Worm (Caenorhabditis elegans) whole organism, dauer: ENCODE measurements around the gene F36H9.5.

ENCODE experiments used
- unc-62 ChIP-seq: sonication (generic microtip); optimal IDR thresholded peaks from 2 replicates; lab custom pipeline; 2017; ENCODE audit warnings: missing biosample characterization, missing genetic modification reagents, missing genetic modification characterization

The F36H9.5 gene

DNA sequence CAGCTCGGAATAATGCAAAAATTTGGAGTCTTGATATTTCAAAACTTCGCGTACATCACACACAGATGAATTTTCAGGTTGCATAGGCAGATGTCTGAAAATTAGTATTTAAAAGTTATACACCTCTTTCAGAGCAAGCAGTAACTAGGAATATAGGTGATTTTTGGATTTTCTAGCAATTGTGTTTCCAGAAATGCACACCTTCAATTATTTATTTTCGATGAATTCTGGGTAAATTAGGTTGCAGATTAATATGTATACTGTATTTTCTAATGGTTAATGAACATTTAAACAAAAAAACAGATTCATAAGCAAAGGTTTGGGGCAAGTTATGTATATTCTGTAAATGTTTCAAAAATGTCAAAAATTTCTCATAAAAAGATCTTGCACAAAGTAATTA is 40.7 kb downstream of the F36H9.5 start, which contains the start of gene srab-25:
TSS of gene srab-25 (minus strand) at position 101 of the 400 bp plus-strand sequence.
- TF ChIP-seq unc-62, result no peak

- TF ChIP-seq unc-62, result no peak
Measured at ce11 chrV:1734569-1734968, 47.3 kb downstream of the F36H9.5 start, which contains the start of gene str-160. Gene str-160 (plus strand): TSS chrV:1734869.

DNA sequence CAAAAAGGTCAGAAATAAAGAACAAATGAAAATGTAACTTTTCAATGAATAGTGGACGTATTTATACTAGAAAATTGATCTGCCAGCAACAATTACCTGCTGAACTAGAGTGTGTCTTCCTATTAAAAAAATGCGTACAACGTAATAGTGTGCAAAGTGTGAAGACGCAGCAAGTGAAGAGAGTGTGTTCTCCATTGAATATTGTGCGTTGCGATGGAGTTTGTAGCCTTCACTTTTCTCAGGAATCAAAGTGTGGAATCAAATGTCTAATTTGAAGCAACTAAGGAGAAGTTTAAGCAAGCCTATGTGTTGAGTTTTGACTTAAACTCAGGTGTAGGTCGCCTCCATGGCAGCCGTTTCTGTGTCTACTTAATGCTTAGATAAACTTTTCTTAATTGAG is 49.9 kb downstream of the F36H9.5 start, which contains the start of gene gst-21:
TSS of gene gst-21 (minus strand) at position 101 of the 400 bp plus-strand sequence.
- no peak for TF ChIP-seq unc-62
